Worm (Caenorhabditis elegans) whole organism, early embryonic: ENCODE data around the gene idpb-2.

Experiments used
- ama-1 ChIP-seq: fragments of 150-350 bp; optimal IDR thresholded peaks from 2 replicates; lab custom pipeline; 2014
- flt-1 ChIP-seq: fragments of 200-800 bp; sonication (Bioruptor generic); IDR thresholded peaks from 2 replicates; pipeline ENCODE4 v1.3.6; 2022; ENCODE audit warnings: missing genetic modification characterization, missing compliant biosample characterization
- sea-1 ChIP-seq: fragments of 200-800 bp; sonication (Bioruptor generic); conservative IDR thresholded peaks from 2 replicates; pipeline ENCODE4 v1.3.6; 2022; ENCODE audit warnings: missing genetic modification characterization, missing compliant biosample characterization

DNA sequence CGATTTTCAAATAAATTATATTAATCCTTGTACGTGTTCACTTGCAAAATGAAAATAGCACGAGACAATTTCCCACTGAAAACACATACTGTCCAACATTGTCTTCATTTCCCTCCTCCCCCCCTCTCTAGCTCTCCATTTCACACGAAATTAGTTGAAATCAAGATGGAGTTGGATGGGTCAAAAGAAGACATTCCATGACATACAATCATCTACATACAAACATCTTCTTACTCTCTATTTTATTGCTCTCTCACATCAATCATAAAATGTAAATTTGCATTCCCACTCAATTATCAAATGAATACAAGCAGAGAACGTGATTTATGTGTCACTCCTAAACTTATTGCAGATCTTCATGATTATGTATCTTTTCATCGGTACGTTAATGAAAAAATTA is 46.3 kb upstream of the idpb-2 start, which contains the start of gene srsy-1:
- TF ChIP-seq flt-1 (GFP tag; lab: Robert Waterston, UW) (no peak), sea-1 (GFP tag; lab: Robert Waterston, UW) (no peak), ama-1 (no peak)
